Worm (Caenorhabditis elegans) whole organism, L1 larva: ENCODE results near the gene mes-6.

Source experiments
- fkh-10 ChIP-seq: sonication (generic microtip); optimal IDR thresholded peaks from 2 replicates; lab custom pipeline; 2017; ENCODE audit warnings: missing biosample characterization, missing genetic modification reagents, missing genetic modification characterization
- hpl-2 ChIP-seq: fragments of 150-350 bp; optimal IDR thresholded peaks from 2 replicates; lab custom pipeline; 2014; ENCODE audit warnings: missing biosample characterization, missing genetic modification reagents, missing genetic modification characterization
- jun-1 ChIP-seq: fragments of 150-350 bp; optimal IDR thresholded peaks from 2 replicates; lab custom pipeline; 2014; ENCODE audit warnings: missing biosample characterization, missing genetic modification reagents, missing genetic modification characterization
- lin-13 ChIP-seq: fragments of 150-350 bp; optimal IDR thresholded peaks from 2 replicates; lab custom pipeline; 2014; ENCODE audit warnings: missing biosample characterization, missing genetic modification reagents, missing genetic modification characterization
- nhr-11 ChIP-seq: fragments of 150-350 bp; optimal IDR thresholded peaks from 2 replicates; lab custom pipeline; 2014; ENCODE audit warnings: missing biosample characterization, missing genetic modification characterization
- nhr-12 ChIP-seq: sonication (generic microtip); optimal IDR thresholded peaks from 2 replicates; lab custom pipeline; 2017; ENCODE audit warnings: missing biosample characterization, missing genetic modification characterization
- nhr-28 ChIP-seq: fragments of 150-350 bp; optimal IDR thresholded peaks from 2 replicates; lab custom pipeline; 2014; ENCODE audit warnings: missing biosample characterization, missing genetic modification characterization
- pqm-1 ChIP-seq: sonication (generic microtip); optimal IDR thresholded peaks from 3 replicates; lab custom pipeline; 2017; ENCODE audit warnings: missing biosample characterization, missing genetic modification characterization
- skn-1 ChIP-seq: fragments of 150-350 bp; optimal IDR thresholded peaks from 2 replicates; lab custom pipeline; 2014; ENCODE audit warnings: missing biosample characterization, missing genetic modification characterization
- snpc-4 ChIP-seq: fragments of 150-350 bp; optimal IDR thresholded peaks from 2 replicates; lab custom pipeline; 2014; ENCODE audit warnings: missing biosample characterization, missing genetic modification characterization

ce11 chrIV:8529039-8529438 lies 18.0 kb downstream of the mes-6 start:
- TF ChIP-seq snpc-4 (no peak), pqm-1 (tag; lab: Kevin White, UChicago) (no peak), fkh-10 (no peak), nhr-28 (no peak), lin-13 (peak; percentile 26), jun-1 (tag; lab: Kevin White, UChicago) (peak; percentile 22), hpl-2 (GFP tag; lab: Kevin White, UChicago) (no peak), nhr-11 (tag; lab: Kevin White, UChicago) (no peak), nhr-12 (tag; lab: Kevin White, UChicago) (no peak), skn-1 (tag; lab: Kevin White, UChicago) (no peak)
